Fruit fly (Drosophila melanogaster): ENCODE results near the gene nAChRalpha1.

- TF ChIP-seq CG1620 (GFP tag; optimal IDR thresholded peaks at IDR 0.05): no peak
- no peak for TF ChIP-seq cnc (optimal IDR thresholded peaks at IDR 0.05)
- no peak for TF ChIP-seq pad (GFP tag; optimal IDR thresholded peaks at IDR 0.05)
- TF ChIP-seq CG33017 (tag; optimal IDR thresholded peaks at IDR 0.05): no peak
- TF ChIP-seq CG7101 (tag; optimal IDR thresholded peaks at IDR 0.05): no peak
- no peak for TF ChIP-seq kay (GFP tag; ENCODE audit: borderline replicate concordance)
- TF ChIP-seq CG5204 (GFP tag; optimal IDR thresholded peaks at IDR 0.05): no peak
These were observed 70.5 kb downstream of the nAChRalpha1 start for dm6 chr3R:24386434-24386833.

All from whole organism, adult.